Worm (Caenorhabditis elegans) whole organism, L2 larva: Measurements from ENCODE around the gene K12G11.6.

Source experiments
- R02D3.7 ChIP-seq: fragments of 150-350 bp; optimal IDR thresholded peaks from 2 replicates; lab custom pipeline; 2014; ENCODE audit warnings: missing biosample characterization, missing genetic modification characterization
- ZK546.5 ChIP-seq: sonication (generic microtip); optimal IDR thresholded peaks from 2 replicates; lab custom pipeline; 2017; ENCODE audit warnings: missing biosample characterization, missing genetic modification characterization
- mab-5 ChIP-seq: fragments of 150-350 bp; optimal IDR thresholded peaks from 2 replicates; lab custom pipeline; 2014; ENCODE audit warnings: missing biosample characterization, missing genetic modification characterization
- nhr-12 ChIP-seq: fragments of 150-350 bp; optimal IDR thresholded peaks from 2 replicates; lab custom pipeline; 2014; ENCODE audit warnings: missing biosample characterization, missing genetic modification characterization
- nhr-237 ChIP-seq: fragments of 150-350 bp; optimal IDR thresholded peaks from 2 replicates; lab custom pipeline; 2014; ENCODE audit warnings: missing biosample characterization, missing genetic modification characterization
- nhr-25 ChIP-seq: fragments of 150-350 bp; sonication (generic microtip); optimal IDR thresholded peaks from 3 replicates; lab custom pipeline; 2014; ENCODE audit warnings: missing biosample characterization, missing genetic modification characterization
- snpc-4 ChIP-seq: fragments of 150-350 bp; optimal IDR thresholded peaks from 2 replicates; lab custom pipeline; 2014; ENCODE audit warnings: missing biosample characterization, missing genetic modification characterization
- unc-39 ChIP-seq: fragments of 150-350 bp; optimal IDR thresholded peaks from 2 replicates; lab custom pipeline; 2014; ENCODE audit warnings: missing biosample characterization, missing genetic modification characterization
- zag-1 ChIP-seq: fragments of 150-350 bp; optimal IDR thresholded peaks from 2 replicates; lab custom pipeline; 2014; ENCODE audit warnings: missing biosample characterization, missing genetic modification characterization

ce11 chrV:11929046-11929590 lies 35.0 kb downstream of the K12G11.6 start, which contains the start of gene F58H1.2:
- no peak for TF ChIP-seq nhr-25 (tag; lab: Kevin White, UChicago)
- no peak for TF ChIP-seq zag-1 (tag; lab: Kevin White, UChicago)
- no peak for TF ChIP-seq unc-39 (tag; lab: Kevin White, UChicago)
- no peak for TF ChIP-seq snpc-4 (tag; lab: Kevin White, UChicago)
- TF ChIP-seq ZK546.5 (tag; lab: Kevin White, UChicago), result no peak
- no peak for TF ChIP-seq nhr-12 (tag; lab: Kevin White, UChicago)
- no peak for TF ChIP-seq mab-5 (tag; lab: Kevin White, UChicago)
- TF ChIP-seq R02D3.7 (tag; lab: Kevin White, UChicago), result no peak
- no peak for TF ChIP-seq nhr-237
